Worm (Caenorhabditis elegans) whole organism, L4 larva: Measurements from ENCODE around the gene syx-4.

Experiments used
- F10B5.3 ChIP-seq: sonication (generic microtip); optimal IDR thresholded peaks from 2 replicates; lab custom pipeline; 2016; ENCODE audit warnings: mild to moderate bottlenecking, missing genetic modification characterization, missing compliant biosample characterization
- F37D6.2 ChIP-seq: sonication (generic microtip); optimal IDR thresholded peaks from 2 replicates; lab custom pipeline; 2016; ENCODE audit warnings: mild to moderate bottlenecking, missing genetic modification characterization, missing compliant biosample characterization
- F44E2.7 ChIP-seq: fragments of 200-800 bp; sonication (Bioruptor generic); IDR thresholded peaks from 2 replicates; pipeline ENCODE4 v2.1.2; 2022; ENCODE audit warnings: missing genetic modification characterization, missing compliant biosample characterization
- F49E8.2 ChIP-seq: sonication (generic microtip); optimal IDR thresholded peaks from 2 replicates; lab custom pipeline; 2016; ENCODE audit warnings: missing compliant biosample characterization, mild to moderate bottlenecking, missing genetic modification characterization, borderline replicate concordance
- T20F7.1 ChIP-seq: fragments of 200-800 bp; sonication (Bioruptor generic); optimal IDR thresholded peaks from 2 replicates; lab custom pipeline; 2018; ENCODE audit warnings: mild to moderate bottlenecking, missing genetic modification characterization, missing compliant biosample characterization
- Y105C5A.15 ChIP-seq: fragments of 200-800 bp; sonication (Bioruptor generic); IDR thresholded peaks from 2 replicates; pipeline ENCODE4 v1.3.6; 2022; ENCODE audit warnings: missing genetic modification characterization, missing compliant biosample characterization
- Y48G9A.11 ChIP-seq: fragments of 200-800 bp; sonication (Bioruptor generic); IDR thresholded peaks from 2 replicates; pipeline ENCODE4 v1.3.6; 2022; ENCODE audit warnings: missing genetic modification reagents, missing genetic modification characterization, missing compliant biosample characterization
- aha-1 ChIP-seq: fragments of 150-350 bp; peaks from one replicate; lab custom pipeline; 2014; ENCODE audit warnings: missing biosample characterization, missing genetic modification characterization
- ama-1 ChIP-seq: fragments of 150-350 bp; optimal IDR thresholded peaks from 2 replicates; lab custom pipeline; 2014; ENCODE audit warnings: inconsistent platforms, mixed read lengths
- ceh-62 ChIP-seq: sonication (generic microtip); optimal IDR thresholded peaks from 2 replicates; lab custom pipeline; 2017; ENCODE audit warnings: missing biosample characterization, missing genetic modification characterization
- daf-16 ChIP-seq, 3 experiments: sonication (generic microtip); optimal IDR thresholded peaks; 2 replicates each; lab custom pipeline; 2016 to 2017; ENCODE audit warnings: missing genetic modification characterization in 3 of 3, missing genetic modification reagents in 3 of 3, mild to moderate bottlenecking in 2 of 3, missing compliant biosample characterization in 2 of 3, missing biosample characterization in 1 of 3, moderate library complexity in 1 of 3
- daf-8 ChIP-seq: fragments of 200-800 bp; sonication (Bioruptor generic); IDR thresholded peaks from 2 replicates; pipeline ENCODE4 v1.3.6; 2022; ENCODE audit warnings: missing genetic modification characterization, missing compliant biosample characterization
- dpl-1 ChIP-seq: fragments of 150-350 bp; optimal IDR thresholded peaks from 2 replicates; lab custom pipeline; 2014; ENCODE audit warnings: missing biosample characterization, missing genetic modification reagents, missing genetic modification characterization
- fos-1 ChIP-seq: fragments of 150-350 bp; optimal IDR thresholded peaks from 2 replicates; lab custom pipeline; 2014; ENCODE audit warnings: missing biosample characterization, missing genetic modification characterization
- hif-1 ChIP-seq, 2 experiments: sonication (generic microtip); optimal IDR thresholded peaks; 2 replicates each; lab custom pipeline; 2016 to 2017; ENCODE audit warnings: missing compliant biosample characterization in 2 of 2, missing genetic modification characterization in 2 of 2, missing genetic modification reagents in 2 of 2, missing genotype in 2 of 2, mild to moderate bottlenecking in 1 of 2
- hlh-30 ChIP-seq: sonication (generic microtip); optimal IDR thresholded peaks from 2 replicates; lab custom pipeline; 2017; ENCODE audit warnings: antibody characterized with exemption, mild to moderate bottlenecking, missing genetic modification characterization, missing compliant biosample characterization; ENCODE audit not compliant: insufficient read depth
- lim-7 ChIP-seq: fragments of 200-800 bp; sonication (Bioruptor generic); IDR thresholded peaks from 2 replicates; pipeline ENCODE4 v1.3.6; 2022; ENCODE audit warnings: missing genetic modification characterization, missing compliant biosample characterization
- lin-38 ChIP-seq: fragments of 200-800 bp; sonication (Bioruptor generic); IDR thresholded peaks from 2 replicates; pipeline ENCODE4 v1.3.6; 2022; ENCODE audit warnings: missing genetic modification reagents, missing genetic modification characterization, missing compliant biosample characterization
- lin-39 ChIP-seq: fragments of 150-350 bp; optimal IDR thresholded peaks from 2 replicates; lab custom pipeline; 2014; ENCODE audit warnings: missing biosample characterization, missing genetic modification reagents, missing genetic modification characterization
- mes-2 ChIP-seq: sonication (generic microtip); optimal IDR thresholded peaks from 2 replicates; lab custom pipeline; 2016; ENCODE audit warnings: missing genotype, mild to moderate bottlenecking, missing genetic modification characterization, missing compliant biosample characterization; ENCODE audit not compliant: poor library complexity, severe bottlenecking
- nhr-102 ChIP-seq: sonication (generic microtip); optimal IDR thresholded peaks from 2 replicates; lab custom pipeline; 2016; ENCODE audit warnings: mild to moderate bottlenecking, missing genetic modification characterization, moderate library complexity, missing compliant biosample characterization
- php-3 ChIP-seq: fragments of 200-800 bp; sonication (Bioruptor generic); IDR thresholded peaks from 2 replicates; pipeline ENCODE4 v1.3.6; 2022; ENCODE audit warnings: missing genetic modification reagents, missing genetic modification characterization, missing compliant biosample characterization
- rbr-2 ChIP-seq: sonication (generic microtip); optimal IDR thresholded peaks from 2 replicates; lab custom pipeline; 2016; ENCODE audit warnings: missing genotype, missing genetic modification characterization, missing compliant biosample characterization
- set-16 ChIP-seq: fragments of 200-800 bp; sonication (Bioruptor generic); IDR thresholded peaks from 2 replicates; pipeline ENCODE4 v1.3.6; 2022; ENCODE audit warnings: missing genetic modification reagents, missing genetic modification characterization, missing compliant biosample characterization
- snpc-1.2 ChIP-seq: fragments of 200-800 bp; sonication (Bioruptor generic); IDR thresholded peaks from 2 replicates; pipeline ENCODE4 v1.3.6; 2022; ENCODE audit warnings: missing genetic modification reagents, missing genetic modification characterization, missing compliant biosample characterization
- spr-1 ChIP-seq: sonication (generic microtip); optimal IDR thresholded peaks from 2 replicates; lab custom pipeline; 2016; ENCODE audit warnings: mild to moderate bottlenecking, missing genetic modification characterization, missing compliant biosample characterization
- spr-3 ChIP-seq: fragments of 200-800 bp; sonication (Bioruptor generic); optimal IDR thresholded peaks from 2 replicates; lab custom pipeline; 2018; ENCODE audit warnings: mild to moderate bottlenecking, missing genetic modification characterization, missing compliant biosample characterization
- unc-130 ChIP-seq: sonication (generic microtip); optimal IDR thresholded peaks from 2 replicates; lab custom pipeline; 2016; ENCODE audit warnings: missing genetic modification reagents, missing genetic modification characterization, missing compliant biosample characterization
- unc-62 ChIP-seq, 3 experiments: fragments of 150-350 bp in 1 of 3; sonication (generic microtip); optimal IDR thresholded peaks in 2 of 3; peaks in 1 of 3; 1 replicate in 1 of 3; 2 replicates in 2 of 3; lab custom pipeline; 2014 to 2017; ENCODE audit warnings: missing biosample characterization in 3 of 3, missing genetic modification characterization in 3 of 3, missing genetic modification reagents in 3 of 3, missing genotype in 1 of 3
- zag-1 ChIP-seq: fragments of 150-350 bp; optimal IDR thresholded peaks from 2 replicates; lab custom pipeline; 2014; ENCODE audit warnings: missing biosample characterization, missing genetic modification characterization
- zip-11 ChIP-seq: fragments of 200-800 bp; sonication (Bioruptor generic); IDR thresholded peaks from 2 replicates; pipeline ENCODE4 v1.3.6; 2022; ENCODE audit warnings: missing genetic modification characterization, missing compliant biosample characterization

The syx-4 gene

DNA sequence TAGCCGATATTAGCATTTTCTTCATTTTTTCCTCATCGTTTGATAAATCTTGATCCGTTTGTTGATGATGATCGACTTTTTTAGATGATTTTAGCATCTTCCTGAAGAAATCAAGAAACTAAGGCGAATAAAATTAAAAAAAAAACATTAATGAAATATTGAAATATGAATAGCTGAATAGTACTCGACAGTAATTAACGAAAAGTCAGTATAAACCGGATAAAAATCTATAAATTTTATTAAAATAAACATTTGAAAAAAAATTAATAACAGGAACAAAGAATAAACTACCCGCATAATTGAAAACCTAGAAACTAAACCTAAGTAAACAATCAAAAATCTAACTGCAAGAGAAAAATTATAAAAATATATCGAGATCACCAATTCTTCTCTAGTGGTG is 39.2 kb downstream of the syx-4 start, which contains the start of gene C28C12.12:
TSS of gene C28C12.12 (minus strand) at position 101 of the 400 bp plus-strand sequence.
- TF ChIP-seq spr-3 (GFP tag; lab: Kevin White, UChicago) = no peak
- no peak for TF ChIP-seq lin-39 (tag; lab: Kevin White, UChicago)
- no peak for TF ChIP-seq zag-1 (tag; lab: Kevin White, UChicago)
- no peak for TF ChIP-seq T20F7.1
- TF ChIP-seq Y105C5A.15 (GFP tag; lab: Robert Waterston, UW) = no peak
- no peak for TF ChIP-seq spr-1 (tag; lab: Kevin White, UChicago)
- TF ChIP-seq F10B5.3 = no peak

- TF ChIP-seq F37D6.2 (tag; lab: Kevin White, UChicago) (no peak), fos-1 (tag; lab: Kevin White, UChicago) (no peak), rbr-2 (tag; lab: Kevin White, UChicago) (no peak), lin-38 (GFP tag; lab: Robert Waterston, UW) (peak; percentile 53), nhr-102 (no peak), mes-2 (tag; lab: Kevin White, UChicago) (peak; percentile 96), dpl-1 (GFP tag; lab: Kevin White, UChicago) (peak; percentile 89), unc-130 (GFP tag; lab: Kevin White, UChicago) (peak; percentile 94), hif-1 (tag; optimal IDR thresholded peaks at IDR 0.05; lab: Kevin White, UChicago) (peak in 1 of 2 experiments; percentile 69), php-3 (GFP tag; lab: Robert Waterston, UW) (no peak), aha-1 (no peak), Y48G9A.11 (GFP tag; lab: Robert Waterston, UW) (peak; percentile 69), F49E8.2 (tag; lab: Kevin White, UChicago) (peak; percentile 71), F44E2.7 (no peak), ceh-62 (tag; lab: Kevin White, UChicago) (no peak)
These were observed 41.8 kb downstream of the syx-4 start, which contains the start of the genes acdh-13 and mesp-1 for ce11 chrIV:8498773-8499360. Gene acdh-13 (minus strand): TSS chrIV:8498823. Gene mesp-1 (plus strand): TSS chrIV:8499310.

DNA sequence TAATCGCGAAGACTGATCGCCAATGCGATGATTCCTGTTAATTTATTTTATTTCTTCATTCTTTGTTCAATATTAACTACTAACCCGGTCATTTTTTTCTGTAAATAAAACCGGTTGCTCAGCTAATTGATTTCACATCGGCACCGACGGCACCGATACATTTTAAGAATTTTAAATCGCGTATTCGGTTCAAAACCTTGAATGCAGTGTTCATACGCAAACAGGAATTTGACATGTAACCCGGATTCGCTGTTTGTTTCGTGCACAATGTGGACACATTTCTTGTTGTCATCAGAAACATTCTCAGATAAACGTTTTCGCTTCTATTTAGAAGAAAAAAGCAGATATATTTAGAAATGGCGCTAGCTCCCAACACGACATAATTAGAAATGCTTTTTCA is 42.9 kb downstream of the syx-4 start:
- no peak for TF ChIP-seq lim-7 (GFP tag; lab: Robert Waterston, UW)
- no peak for TF ChIP-seq hlh-30
- TF ChIP-seq snpc-1.2 (GFP tag; lab: Robert Waterston, UW) = peak; percentile 64; the same call in 1 of the 2 replicates
- no peak for TF ChIP-seq spr-3 (GFP tag; lab: Kevin White, UChicago)

ce11 chrIV:8500576-8500975 is 43.5 kb downstream of the syx-4 start:
- TF ChIP-seq set-16 (GFP tag; lab: Robert Waterston, UW) = peak; percentile 88

- TF ChIP-seq nhr-102 (no peak), daf-16 (GFP tag; optimal IDR thresholded peaks at IDR 0.05; lab: Kevin White, UChicago) (no peak), daf-16 (tag; optimal IDR thresholded peaks at IDR 0.05; lab: Kevin White, UChicago) (no peak), daf-8 (GFP tag; lab: Robert Waterston, UW) (no peak), hlh-30 (no peak), ama-1 (lab: Kevin White, UChicago) (no peak)
These were observed 44.3 kb downstream of the syx-4 start, which contains the start of gene C28C12.1 for ce11 chrIV:8501382-8501781. Gene C28C12.1 (plus strand): TSS chrIV:8501682.

ce11 chrIV:8506034-8506433 is 49.0 kb downstream of the syx-4 start:
- TF ChIP-seq unc-62 (GFP tag; optimal IDR thresholded peaks at IDR 0.05 in 1 of 2; lab: Kevin White, UChicago) (peak in 1 of 2 experiments; percentile 95), unc-62 (tag; optimal IDR thresholded peaks at IDR 0.05; lab: Kevin White, UChicago) (no peak), zip-11 (no peak), php-3 (GFP tag; lab: Robert Waterston, UW) (no peak)
